Worm (Caenorhabditis elegans) whole organism, L1 larva: ENCODE data around the gene Y67D8B.3.

Experiments
- C16A3.4 ChIP-seq: fragments of 150-350 bp; optimal IDR thresholded peaks from 2 replicates; lab custom pipeline; 2014; ENCODE audit warnings: missing biosample characterization, missing genetic modification characterization
- C34B4.2 ChIP-seq: sonication (generic microtip); optimal IDR thresholded peaks from 2 replicates; lab custom pipeline; 2017; ENCODE audit warnings: mild to moderate bottlenecking, missing genetic modification characterization, missing compliant biosample characterization
- alr-1 ChIP-seq: fragments of 200-800 bp; sonication (Bioruptor generic); optimal IDR thresholded peaks from 2 replicates; lab custom pipeline; 2018; ENCODE audit warnings: borderline replicate concordance, mild to moderate bottlenecking, missing genetic modification characterization, missing compliant biosample characterization
- blmp-1 ChIP-seq: fragments of 150-350 bp; optimal IDR thresholded peaks from 2 replicates; lab custom pipeline; 2014; ENCODE audit warnings: missing biosample characterization, missing genetic modification characterization
- ceh-88 ChIP-seq: fragments of 200-800 bp; sonication (Bioruptor generic); IDR thresholded peaks from 2 replicates; pipeline ENCODE4 v1.3.6; 2022; ENCODE audit warnings: missing genetic modification characterization, missing compliant biosample characterization
- dpl-1 ChIP-seq, 3 experiments: fragments of 150-350 bp in 2 of 3; sonication (generic microtip) in 1 of 3; optimal IDR thresholded peaks; 2 replicates each; lab custom pipeline; 2014 to 2017; ENCODE audit warnings: missing biosample characterization in 3 of 3, missing genetic modification characterization in 3 of 3, missing genetic modification reagents in 3 of 3
- dsc-1 ChIP-seq: sonication (generic microtip); optimal IDR thresholded peaks from 2 replicates; lab custom pipeline; 2016; ENCODE audit warnings: mild to moderate bottlenecking, missing genetic modification characterization, missing compliant biosample characterization
- efl-1 ChIP-seq, 4 experiments: fragments of 150-350 bp; optimal IDR thresholded peaks in 3 of 4; peaks in 1 of 4; 1 replicate in 1 of 4; 2 replicates in 3 of 4; lab custom pipeline; 2014; ENCODE audit warnings: missing biosample characterization in 2 of 4, missing genetic modification characterization in 2 of 4, missing genetic modification reagents in 2 of 4
- efl-3 ChIP-seq: fragments of 200-800 bp; sonication (Bioruptor generic); optimal IDR thresholded peaks from 2 replicates; lab custom pipeline; 2018; ENCODE audit warnings: mild to moderate bottlenecking, missing genetic modification characterization, missing compliant biosample characterization
- egl-13 ChIP-seq: sonication (generic microtip); optimal IDR thresholded peaks from 2 replicates; lab custom pipeline; 2016; ENCODE audit warnings: missing genotype, missing genetic modification reagents, missing genetic modification characterization, missing compliant biosample characterization
- elt-2 ChIP-seq: sonication (generic microtip); optimal IDR thresholded peaks from 2 replicates; lab custom pipeline; 2016; ENCODE audit warnings: missing genetic modification characterization, mild to moderate bottlenecking, inconsistent platforms, missing compliant biosample characterization, missing genetic modification reagents
- elt-3 ChIP-seq, 6 experiments: fragments of 150-350 bp in 1 of 6; sonication (generic microtip); optimal IDR thresholded peaks; 2 replicates each; lab custom pipeline; 2017 to 2018; ENCODE audit warnings: missing biosample characterization in 6 of 6, missing genetic modification characterization in 6 of 6, inconsistent platforms in 1 of 6
- ets-5 ChIP-seq: fragments of 200-800 bp; sonication (Bioruptor generic); IDR thresholded peaks from 2 replicates; pipeline ENCODE4 v1.3.6; 2022; ENCODE audit warnings: missing genetic modification characterization, missing compliant biosample characterization
- fkh-4 ChIP-seq: sonication (generic microtip); optimal IDR thresholded peaks from 2 replicates; lab custom pipeline; 2016; ENCODE audit warnings: missing compliant biosample characterization, missing genetic modification characterization, borderline replicate concordance
- fkh-8 ChIP-seq: sonication (generic microtip); optimal IDR thresholded peaks from 2 replicates; lab custom pipeline; 2016; ENCODE audit warnings: mild to moderate bottlenecking, missing genetic modification characterization, missing compliant biosample characterization
- grh-1 ChIP-seq: fragments of 200-800 bp; sonication (Bioruptor generic); IDR thresholded peaks from 2 replicates; pipeline ENCODE4 v1.3.6; 2022; ENCODE audit warnings: missing genetic modification reagents, missing genetic modification characterization, missing compliant biosample characterization
- irx-1 ChIP-seq: sonication (generic microtip); optimal IDR thresholded peaks from 2 replicates; lab custom pipeline; 2016; ENCODE audit warnings: missing genetic modification characterization, missing compliant biosample characterization
- lin-39 ChIP-seq: fragments of 150-350 bp; optimal IDR thresholded peaks from 2 replicates; lab custom pipeline; 2014; ENCODE audit warnings: missing biosample characterization, missing genetic modification reagents, missing genetic modification characterization
- lsy-2 ChIP-seq, 2 experiments: fragments of 150-350 bp; optimal IDR thresholded peaks; 2 replicates each; lab custom pipeline; 2014; ENCODE audit warnings: missing biosample characterization in 2 of 2, missing genetic modification characterization in 2 of 2
- mdl-1 ChIP-seq, 2 experiments: fragments of 150-350 bp; optimal IDR thresholded peaks; 2 replicates each; lab custom pipeline; 2014 to 2017; ENCODE audit warnings: missing biosample characterization in 2 of 2, missing genetic modification characterization in 2 of 2, inconsistent platforms in 1 of 2
- mep-1 ChIP-seq: fragments of 150-350 bp; optimal IDR thresholded peaks from 2 replicates; lab custom pipeline; 2014; ENCODE audit warnings: missing biosample characterization, missing genetic modification characterization
- nhr-11 ChIP-seq: fragments of 150-350 bp; optimal IDR thresholded peaks from 2 replicates; lab custom pipeline; 2014; ENCODE audit warnings: missing biosample characterization, missing genetic modification characterization
- nhr-12 ChIP-seq: sonication (generic microtip); optimal IDR thresholded peaks from 2 replicates; lab custom pipeline; 2017; ENCODE audit warnings: missing biosample characterization, missing genetic modification characterization
- nhr-28 ChIP-seq: fragments of 150-350 bp; optimal IDR thresholded peaks from 2 replicates; lab custom pipeline; 2014; ENCODE audit warnings: missing biosample characterization, missing genetic modification characterization
- nhr-47 ChIP-seq: sonication (generic microtip); optimal IDR thresholded peaks from 2 replicates; lab custom pipeline; 2016; ENCODE audit warnings: mild to moderate bottlenecking, missing genetic modification characterization, moderate library complexity, missing compliant biosample characterization
- nhr-71 ChIP-seq: sonication (generic microtip); optimal IDR thresholded peaks from 2 replicates; lab custom pipeline; 2016; ENCODE audit warnings: mild to moderate bottlenecking, missing genetic modification characterization, moderate library complexity, missing compliant biosample characterization
- nhr-76 ChIP-seq: sonication (generic microtip); optimal IDR thresholded peaks from 2 replicates; lab custom pipeline; 2017; ENCODE audit warnings: missing biosample characterization, missing genetic modification characterization
- nhr-77 ChIP-seq: fragments of 150-350 bp; optimal IDR thresholded peaks from 2 replicates; lab custom pipeline; 2014; ENCODE audit warnings: missing biosample characterization, missing genetic modification characterization
- nhr-85 ChIP-seq: sonication (generic microtip); peaks from one replicate; lab custom pipeline; 2016; ENCODE audit warnings: missing genetic modification characterization, inconsistent platforms, missing compliant biosample characterization
- pag-3 ChIP-seq: sonication (generic microtip); optimal IDR thresholded peaks from 2 replicates; lab custom pipeline; 2017; ENCODE audit warnings: missing genetic modification characterization, mild to moderate bottlenecking, missing compliant biosample characterization, antibody characterized with exemption, borderline replicate concordance; ENCODE audit not compliant: insufficient read depth
- pax-3 ChIP-seq: fragments of 200-800 bp; sonication (Bioruptor generic); optimal IDR thresholded peaks from 2 replicates; lab custom pipeline; 2018; ENCODE audit warnings: mild to moderate bottlenecking, missing genetic modification characterization, moderate library complexity, missing compliant biosample characterization
- rnt-1 ChIP-seq: sonication (generic microtip); optimal IDR thresholded peaks from 2 replicates; lab custom pipeline; 2016; ENCODE audit warnings: mild to moderate bottlenecking, missing genetic modification characterization, moderate library complexity, missing compliant biosample characterization
- snu-23 ChIP-seq: sonication (generic microtip); optimal IDR thresholded peaks from 2 replicates; lab custom pipeline; 2016; ENCODE audit warnings: missing genetic modification characterization, missing compliant biosample characterization
- sup-37 ChIP-seq: fragments of 200-800 bp; sonication (Bioruptor generic); optimal IDR thresholded peaks from 2 replicates; lab custom pipeline; 2018; ENCODE audit warnings: mild to moderate bottlenecking, missing genetic modification characterization, missing compliant biosample characterization
- tbx-2 ChIP-seq: sonication (generic microtip); optimal IDR thresholded peaks from 2 replicates; lab custom pipeline; 2016; ENCODE audit warnings: missing genetic modification characterization, missing compliant biosample characterization
- tlp-1 ChIP-seq: fragments of 150-350 bp; optimal IDR thresholded peaks from 2 replicates; lab custom pipeline; 2014; ENCODE audit warnings: missing biosample characterization, missing genetic modification characterization
- unc-30 ChIP-seq: sonication (generic microtip); optimal IDR thresholded peaks from 2 replicates; lab custom pipeline; 2017; ENCODE audit warnings: missing biosample characterization, missing genetic modification characterization
- unc-62 ChIP-seq: fragments of 150-350 bp; optimal IDR thresholded peaks from 2 replicates; lab custom pipeline; 2014; ENCODE audit warnings: missing biosample characterization, missing genetic modification reagents, missing genetic modification characterization
- unc-98 ChIP-seq: fragments of 200-800 bp; sonication (Bioruptor generic); IDR thresholded peaks from 2 replicates; pipeline ENCODE4 v1.3.6; 2022; ENCODE audit warnings: missing genetic modification characterization, missing compliant biosample characterization
- zag-1 ChIP-seq: fragments of 150-350 bp; optimal IDR thresholded peaks from 2 replicates; lab custom pipeline; 2014; ENCODE audit warnings: missing biosample characterization, missing genetic modification characterization
- zip-4 ChIP-seq: fragments of 200-800 bp; sonication (Bioruptor generic); optimal IDR thresholded peaks from 2 replicates; lab custom pipeline; 2018; ENCODE audit warnings: mild to moderate bottlenecking, missing genetic modification characterization, moderate library complexity, missing compliant biosample characterization
- ztf-11 ChIP-seq, 2 experiments: sonication (generic microtip); optimal IDR thresholded peaks; 2 replicates each; lab custom pipeline; 2016 to 2017; ENCODE audit warnings: missing genetic modification characterization in 2 of 2, missing biosample characterization in 1 of 2, missing compliant biosample characterization in 1 of 2
- ztf-4 ChIP-seq: fragments of 150-350 bp; optimal IDR thresholded peaks from 2 replicates; lab custom pipeline; 2014; ENCODE audit warnings: missing biosample characterization, missing genetic modification characterization

Y67D8B.3 gene

DNA sequence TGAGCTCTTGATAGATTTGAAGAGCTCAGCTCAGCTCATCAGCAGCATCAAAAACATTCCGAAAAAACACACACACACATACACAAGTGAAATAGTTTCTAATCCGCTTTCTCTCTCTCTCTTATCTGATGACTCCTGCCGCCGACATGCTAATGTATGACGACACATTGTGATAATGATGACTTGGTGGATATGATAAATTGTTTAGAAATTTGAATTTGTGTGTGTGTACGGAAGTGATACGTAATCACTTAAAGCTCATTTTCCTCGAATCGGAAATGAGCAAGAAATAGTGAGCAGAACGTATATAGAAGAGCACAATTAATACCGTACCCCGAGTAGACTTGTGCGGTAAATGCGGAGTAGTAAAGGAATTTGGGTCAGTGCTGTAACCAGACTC is 44.9 kb upstream of the Y67D8B.3 start:
- TF ChIP-seq mdl-1 (tag; optimal IDR thresholded peaks at IDR 0.05; lab: Kevin White, UChicago), result no peak
- TF ChIP-seq nhr-85 (tag; lab: Kevin White, UChicago), result peak; percentile 19
- peak; percentile 63 for TF ChIP-seq nhr-47 (tag; lab: Kevin White, UChicago)
- no peak for TF ChIP-seq irx-1
- peak; percentile 98 for TF ChIP-seq dsc-1 (tag; lab: Kevin White, UChicago)
- peak; percentile 33 for TF ChIP-seq fkh-4
- TF ChIP-seq pax-3 (tag; lab: Kevin White, UChicago), result peak; percentile 57
- peak; percentile 80 for TF ChIP-seq egl-13 (tag; lab: Kevin White, UChicago)
- TF ChIP-seq nhr-71 (tag; lab: Kevin White, UChicago), result peak; percentile 21
- TF ChIP-seq dpl-1 (GFP tag; optimal IDR thresholded peaks at IDR 0.05; lab: Kevin White, UChicago), result no peak
- no peak for TF ChIP-seq nhr-77 (tag; lab: Kevin White, UChicago)
- no peak for TF ChIP-seq ztf-11 (tag; optimal IDR thresholded peaks at IDR 0.05; lab: Kevin White, UChicago)
- no peak for TF ChIP-seq efl-1 (optimal IDR thresholded peaks at IDR 0.05; lab: Kevin White, UChicago)
- TF ChIP-seq efl-1 (GFP tag; optimal IDR thresholded peaks at IDR 0.05 in 1 of 2; lab: Kevin White, UChicago), result peak in 1 of 2 experiments; percentile 43
- peak; percentile 53 for TF ChIP-seq fkh-8 (tag; lab: Kevin White, UChicago)
- no peak for TF ChIP-seq grh-1 (GFP tag; lab: Robert Waterston, UW)
- TF ChIP-seq, all 84 proteins: peak for 9

DNA sequence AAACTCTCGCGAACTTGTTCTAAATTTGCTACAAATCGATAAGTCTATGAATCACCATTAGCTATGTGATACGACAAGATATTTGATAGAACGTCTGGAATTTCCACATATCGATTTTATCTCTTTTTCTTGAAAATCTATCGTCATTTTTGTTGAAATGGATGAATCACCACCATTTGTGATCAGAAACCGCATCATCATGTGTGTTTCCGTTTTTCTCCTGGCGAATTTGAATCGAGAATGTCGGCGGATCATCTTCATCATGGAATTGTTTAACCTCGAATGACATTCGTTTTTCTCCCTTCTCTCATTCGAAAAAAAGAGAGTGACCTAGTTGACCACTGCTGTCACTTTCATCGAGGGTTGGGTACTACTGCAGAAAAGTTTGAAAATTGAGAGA is 32.3 kb upstream of the Y67D8B.3 start:
- TF ChIP-seq snu-23 (GFP tag; lab: Kevin White, UChicago), result peak; percentile 9
- no peak for TF ChIP-seq nhr-28 (tag; lab: Kevin White, UChicago)
- TF ChIP-seq lin-39 (tag; lab: Kevin White, UChicago), result no peak
- TF ChIP-seq fkh-4, result no peak
- no peak for TF ChIP-seq grh-1 (GFP tag; lab: Robert Waterston, UW)
- no peak for TF ChIP-seq ceh-88 (GFP tag; lab: Robert Waterston, UW)
- no peak for TF ChIP-seq unc-30 (tag; lab: Kevin White, UChicago)
- no peak for TF ChIP-seq zag-1
- TF ChIP-seq C34B4.2 (tag; lab: Kevin White, UChicago), result no peak
- TF ChIP-seq elt-2 (tag; lab: Kevin White, UChicago), result no peak
- TF ChIP-seq pag-3, result no peak
- no peak for TF ChIP-seq nhr-11
- TF ChIP-seq nhr-12 (tag; lab: Kevin White, UChicago), result no peak
- TF ChIP-seq lsy-2 (tag; optimal IDR thresholded peaks at IDR 0.05; lab: Kevin White, UChicago), result no peak
- TF ChIP-seq ztf-11 (tag; optimal IDR thresholded peaks at IDR 0.05; lab: Kevin White, UChicago), result no peak
- TF ChIP-seq tlp-1, result no peak
- TF ChIP-seq tbx-2 (tag; lab: Kevin White, UChicago), result no peak
- TF ChIP-seq blmp-1 (tag; lab: Kevin White, UChicago), result peak; percentile 99
- no peak for TF ChIP-seq unc-62
- TF ChIP-seq efl-3 (GFP tag; lab: Kevin White, UChicago), result no peak
- TF ChIP-seq ets-5 (GFP tag; lab: Robert Waterston, UW), result no peak
- no peak for TF ChIP-seq unc-98
- TF ChIP-seq irx-1, result no peak
- peak; percentile 70 for TF ChIP-seq nhr-85 (tag; lab: Kevin White, UChicago)
- no peak for TF ChIP-seq C16A3.4 (tag; lab: Kevin White, UChicago)
- peak; percentile 58 for TF ChIP-seq ztf-4 (tag; lab: Kevin White, UChicago)
- TF ChIP-seq rnt-1 (tag; lab: Kevin White, UChicago), result peak; percentile 18
- no peak for TF ChIP-seq sup-37 (GFP tag; lab: Kevin White, UChicago)
- no peak for TF ChIP-seq alr-1
- TF ChIP-seq nhr-76 (tag; lab: Kevin White, UChicago), result no peak
- TF ChIP-seq mep-1 (tag; lab: Kevin White, UChicago), result peak; percentile 43
- TF ChIP-seq zip-4, result no peak
- peak in 2 of 6 experiments; percentile 16 to 34 for TF ChIP-seq elt-3 (tag; optimal IDR thresholded peaks at IDR 0.05; lab: Kevin White, UChicago)
